Fruit fly (Drosophila melanogaster) whole organism, adult: ENCODE results near the gene CG15296.

Source experiments
- CG11617 ChIP-seq: fragments of 200-800 bp; sonication (Bioruptor generic); optimal IDR thresholded peaks from 2 replicates; lab custom pipeline; 2017; ENCODE audit warnings: mild to moderate bottlenecking, missing biosample characterization, missing genetic modification reagents, missing genetic modification characterization
- CG12768 ChIP-seq: fragments of 200-800 bp; sonication (Bioruptor generic); optimal IDR thresholded peaks from 2 replicates; lab custom pipeline; 2017; ENCODE audit warnings: missing biosample characterization, missing genetic modification characterization, mild to moderate bottlenecking, moderate library complexity, missing genetic modification reagents
- CG1620 ChIP-seq: fragments of 200-800 bp; sonication (Bioruptor generic); optimal IDR thresholded peaks from 2 replicates; lab custom pipeline; 2016; ENCODE audit warnings: missing biosample characterization, missing genetic modification characterization
- CG5204 ChIP-seq: fragments of 200-800 bp; sonication (Bioruptor generic); optimal IDR thresholded peaks from 2 replicates; lab custom pipeline; 2016; ENCODE audit warnings: missing biosample characterization, missing genetic modification characterization
- CG7045 ChIP-seq: fragments of 200-800 bp; sonication (Bioruptor generic); optimal IDR thresholded peaks from 2 replicates; lab custom pipeline; 2017; ENCODE audit warnings: missing biosample characterization, mild to moderate bottlenecking, missing genetic modification characterization
- CG7101 ChIP-seq: fragments of 200-800 bp; sonication (Bioruptor generic); optimal IDR thresholded peaks from 2 replicates; lab custom pipeline; 2018; ENCODE audit warnings: missing biosample characterization, mild to moderate bottlenecking, missing genetic modification characterization, moderate library complexity
- Clk ChIP-seq: fragments of 200-800 bp; sonication (Bioruptor generic); optimal IDR thresholded peaks from 2 replicates; lab custom pipeline; 2017; ENCODE audit warnings: missing biosample characterization, missing genetic modification characterization
- Crg-1 ChIP-seq: fragments of 200-800 bp; sonication (Bioruptor generic); optimal IDR thresholded peaks from 2 replicates; lab custom pipeline; 2016; ENCODE audit warnings: missing biosample characterization, missing genetic modification characterization
- Mnt ChIP-seq: fragments of 200-800 bp; sonication (Bioruptor generic); optimal IDR thresholded peaks from 2 replicates; lab custom pipeline; 2016; ENCODE audit warnings: missing biosample characterization, mild to moderate bottlenecking, missing genetic modification characterization
- bab1 ChIP-seq: fragments of 200-800 bp; sonication (Bioruptor generic); optimal IDR thresholded peaks from 3 replicates; lab custom pipeline; 2019; ENCODE audit warnings: missing biosample characterization, mild to moderate bottlenecking, missing genetic modification characterization, moderate library complexity
- cic ChIP-seq: fragments of 200-800 bp; sonication (Bioruptor generic); optimal IDR thresholded peaks from 2 replicates; lab custom pipeline; 2017; ENCODE audit warnings: missing biosample characterization, mild to moderate bottlenecking, missing genetic modification characterization, moderate library complexity
- cnc ChIP-seq, 2 experiments: fragments of >200 bp; optimal IDR thresholded peaks; 2 replicates each; lab custom pipeline; 2017
- kay ChIP-seq: fragments of 200-800 bp; sonication (Bioruptor generic); peaks from one replicate; lab custom pipeline; 2016; ENCODE audit warnings: missing biosample characterization, missing genetic modification characterization, borderline replicate concordance
- ovo ChIP-seq: fragments of 200-800 bp; sonication (Bioruptor generic); optimal IDR thresholded peaks from 2 replicates; lab custom pipeline; 2016; ENCODE audit warnings: missing biosample characterization, missing genetic modification characterization
- tj ChIP-seq: fragments of 200-800 bp; sonication (Bioruptor generic); optimal IDR thresholded peaks from 3 replicates; lab custom pipeline; 2017; ENCODE audit warnings: missing biosample characterization, mild to moderate bottlenecking, missing genetic modification characterization, moderate library complexity
- toe ChIP-seq: fragments of 200-800 bp; sonication (Bioruptor generic); optimal IDR thresholded peaks from 2 replicates; lab custom pipeline; 2016; ENCODE audit warnings: missing biosample characterization, missing genetic modification characterization

Gene CG15296

DNA sequence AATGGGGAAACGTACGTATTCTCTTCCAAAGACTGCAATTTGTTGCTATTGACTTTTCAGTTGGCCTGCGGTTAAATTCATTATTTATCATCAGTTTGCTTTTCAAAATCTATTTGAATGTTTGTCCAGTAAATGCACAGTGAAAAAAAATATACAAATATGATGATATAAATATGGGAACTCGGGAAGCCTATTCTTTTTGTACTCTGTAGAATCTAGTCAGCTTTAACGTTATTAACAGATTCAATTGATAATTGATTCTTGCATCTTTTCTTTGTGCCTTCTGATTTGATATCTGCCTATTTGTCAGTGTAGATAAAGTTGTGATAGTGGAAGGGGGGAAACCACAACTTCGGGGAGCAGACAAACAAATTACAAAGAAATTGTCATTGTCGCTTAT, 23.1 kb downstream of the CG15296 start:
- TF ChIP-seq CG7045 (GFP tag; lab: Kevin White, UChicago) (no peak), CG7101 (tag; lab: Kevin White, UChicago) (peak; percentile 52)

DNA sequence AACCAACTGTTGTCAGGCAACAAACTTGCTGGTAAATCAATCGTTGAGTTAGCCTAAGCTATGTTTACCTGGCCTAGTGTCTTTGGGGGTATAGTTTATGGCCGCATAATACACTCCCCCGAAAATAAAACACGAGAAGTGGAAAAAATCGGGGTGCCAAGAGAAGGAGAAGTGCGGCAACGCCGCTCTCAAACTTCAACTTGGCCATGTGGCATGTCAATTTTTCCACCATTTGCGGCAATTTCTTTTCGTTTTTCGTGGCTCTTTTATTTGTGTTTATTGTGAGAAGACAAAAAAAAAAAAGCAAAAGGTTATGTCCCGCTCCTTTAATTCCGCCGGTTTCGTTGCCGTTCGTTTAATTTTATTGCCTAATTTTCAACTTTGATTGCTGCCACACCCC, 25.9 kb downstream of the CG15296 start:
- TF ChIP-seq bab1 (GFP tag; lab: Kevin White, UChicago) (no peak), Clk (GFP tag; lab: Kevin White, UChicago) (no peak), tj (GFP tag; lab: Kevin White, UChicago) (no peak), cic (GFP tag; lab: Kevin White, UChicago) (no peak), CG7045 (GFP tag; lab: Kevin White, UChicago) (no peak), toe (GFP tag; lab: Kevin White, UChicago) (no peak), CG5204 (GFP tag; lab: Kevin White, UChicago) (no peak), Mnt (GFP tag; lab: Kevin White, UChicago) (no peak), kay (no peak), CG1620 (GFP tag; lab: Kevin White, UChicago) (no peak), cnc (optimal IDR thresholded peaks at IDR 0.05; lab: Kevin White, UChicago) (no peak), Crg-1 (GFP tag; lab: Kevin White, UChicago) (no peak), CG12768 (no peak), CG7101 (tag; lab: Kevin White, UChicago) (no peak), ovo (GFP tag; lab: Kevin White, UChicago) (no peak)

DNA sequence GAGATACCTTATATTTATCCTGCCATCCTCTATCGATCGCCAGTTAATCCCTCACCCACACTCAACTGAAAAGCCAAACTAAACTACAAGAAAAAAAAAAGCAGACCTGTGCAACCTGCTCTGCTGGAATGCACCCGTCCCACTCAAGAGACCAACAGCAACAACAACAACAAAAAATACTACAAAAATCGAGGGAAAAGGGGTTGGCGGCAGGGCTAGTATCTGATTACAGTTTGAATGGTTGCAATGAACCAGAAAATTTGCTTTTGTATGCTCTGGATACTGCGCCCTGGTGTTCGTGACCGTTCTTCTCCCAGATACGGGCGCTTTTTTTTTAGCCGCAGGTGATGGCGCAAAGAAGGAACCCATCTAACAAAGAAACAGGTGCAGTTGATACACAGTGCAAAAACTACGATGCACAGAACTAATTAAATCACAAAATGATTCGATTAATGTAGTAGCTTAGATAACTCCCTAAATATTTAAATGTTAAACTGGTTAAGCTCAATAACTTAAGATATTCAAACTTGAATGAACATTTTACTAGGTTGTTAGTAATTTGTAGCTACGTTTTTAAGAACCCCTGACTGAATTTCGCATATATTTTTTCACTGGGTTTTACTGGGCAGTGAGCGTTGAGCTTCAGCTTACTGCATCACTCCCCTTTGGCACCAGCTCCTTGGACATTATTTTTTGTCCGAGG, 27.4 kb downstream of the CG15296 start:
- TF ChIP-seq CG7101 (tag; lab: Kevin White, UChicago) (no peak), tj (GFP tag; lab: Kevin White, UChicago) (peak; percentile 30)

DNA sequence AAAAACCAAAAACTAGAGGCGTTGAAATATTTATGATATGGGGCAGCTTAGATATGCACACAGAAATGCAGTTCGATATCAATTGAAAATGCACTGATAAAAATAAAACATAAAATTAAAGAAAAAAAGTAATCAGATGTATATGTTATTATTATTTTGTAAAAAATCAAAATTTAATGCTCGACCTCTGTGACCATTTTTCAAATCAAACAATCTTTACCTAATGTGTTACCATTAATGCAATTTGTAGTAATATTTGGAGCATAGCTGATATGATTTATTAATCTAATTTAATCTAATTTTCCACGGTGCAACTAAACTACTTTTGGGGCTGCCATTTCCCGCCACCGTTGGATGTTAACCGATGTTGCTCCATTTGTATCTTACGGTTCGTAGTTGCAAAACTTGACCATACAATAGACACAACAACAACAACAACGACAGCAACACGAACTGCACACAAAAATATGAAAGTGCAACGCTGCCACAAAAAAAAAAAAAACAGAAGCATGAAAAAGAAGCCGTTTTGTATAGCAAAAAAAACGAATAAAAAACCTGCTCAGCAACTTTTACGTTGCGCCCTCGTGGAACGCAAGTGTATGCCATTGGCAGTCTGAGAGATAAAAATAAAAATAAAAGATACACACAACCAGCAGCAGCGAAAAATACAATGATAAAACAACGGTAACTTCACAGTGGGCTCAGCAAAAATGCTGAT, 30.3 kb downstream of the CG15296 start:
- TF ChIP-seq CG7045 (GFP tag; lab: Kevin White, UChicago), result no peak
- TF ChIP-seq tj (GFP tag; lab: Kevin White, UChicago), result peak; percentile 85

DNA sequence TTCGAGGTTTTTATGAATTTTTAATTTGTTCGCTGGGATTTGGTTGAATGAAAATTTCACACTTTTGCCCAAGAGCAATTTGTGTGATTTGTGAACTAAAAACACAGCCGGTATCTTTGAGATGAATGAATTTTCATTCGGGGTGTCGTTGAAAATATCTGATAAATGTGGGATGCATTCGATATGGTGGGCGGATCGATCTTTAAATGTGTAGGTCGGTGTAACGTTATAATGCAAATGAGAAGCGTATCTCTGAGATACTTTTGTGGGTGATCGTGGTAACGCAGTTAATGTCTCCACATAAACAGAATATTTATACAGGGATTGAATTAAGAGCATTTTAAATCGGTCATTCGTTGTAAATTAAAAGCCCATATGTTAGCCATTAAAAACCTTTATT, 31.4 kb downstream of the CG15296 start:
- TF ChIP-seq CG11617 (no peak), toe (GFP tag; lab: Kevin White, UChicago) (no peak), cnc (optimal IDR thresholded peaks at IDR 0.05; lab: Kevin White, UChicago) (no peak), CG1620 (GFP tag; lab: Kevin White, UChicago) (no peak), CG12768 (no peak), bab1 (GFP tag; lab: Kevin White, UChicago) (no peak)

DNA sequence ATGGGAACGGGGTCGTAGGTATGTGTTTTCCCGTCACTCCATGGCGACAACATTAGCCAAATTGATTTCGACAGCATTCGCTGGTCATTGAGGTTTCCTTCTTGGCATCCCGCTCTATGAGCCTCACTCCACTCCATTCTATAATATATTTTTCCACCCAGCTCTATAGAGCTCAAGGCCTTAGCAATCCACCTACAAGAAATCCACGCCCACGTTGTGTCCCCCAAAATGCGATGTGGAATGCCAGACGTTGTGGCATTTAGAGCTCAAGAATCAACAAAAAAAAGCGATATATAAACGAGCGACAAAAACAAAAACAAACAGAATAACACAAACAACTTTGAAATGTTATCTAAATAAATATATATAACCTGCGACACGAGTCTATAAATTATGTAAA, 31.9 kb downstream of the CG15296 start:
- TF ChIP-seq tj (GFP tag; lab: Kevin White, UChicago) (no peak), cnc (optimal IDR thresholded peaks at IDR 0.05; lab: Kevin White, UChicago) (no peak), kay (no peak)

DNA sequence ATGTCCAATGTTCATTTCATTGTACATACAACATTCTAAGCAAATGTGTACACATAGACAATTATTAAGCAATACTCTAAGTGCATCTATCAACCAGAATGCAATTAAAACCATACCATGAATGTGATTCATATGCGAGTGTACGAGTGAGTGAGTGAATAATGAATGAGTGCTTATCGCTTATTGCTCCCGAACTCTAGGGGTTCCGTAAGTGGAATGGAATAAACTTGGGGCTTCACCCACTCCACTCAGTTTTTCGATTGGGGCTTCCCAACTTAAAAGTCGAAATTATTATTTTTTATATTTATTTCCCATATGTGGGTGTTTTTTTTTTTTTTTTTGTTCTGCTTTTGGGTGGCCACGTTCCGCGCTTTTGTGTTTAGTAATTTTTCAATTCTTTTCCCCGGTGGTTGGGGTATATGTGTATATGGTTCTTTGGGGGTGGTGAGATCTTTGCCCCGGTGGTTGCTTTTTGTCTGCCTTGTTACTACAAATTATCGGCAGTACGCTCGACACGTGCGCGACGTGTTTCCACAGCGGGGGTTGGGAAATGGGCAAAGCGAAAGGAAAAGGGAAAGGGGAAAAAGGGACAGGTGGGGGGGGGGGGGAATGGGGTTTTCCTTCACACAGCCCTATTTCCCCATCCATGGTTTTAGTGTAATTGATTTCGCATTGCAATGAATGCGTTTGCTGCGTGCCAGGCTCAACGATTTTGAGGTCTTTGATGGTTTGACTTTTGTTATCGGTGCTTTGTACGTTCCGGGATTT, 32.7 kb downstream of the CG15296 start:
- TF ChIP-seq kay, result peak; percentile 20
- no peak for TF ChIP-seq cnc (optimal IDR thresholded peaks at IDR 0.05; lab: Kevin White, UChicago)
